Worm (Caenorhabditis elegans): ENCODE results near the gene clh-4.

clh-4 gene

DNA sequence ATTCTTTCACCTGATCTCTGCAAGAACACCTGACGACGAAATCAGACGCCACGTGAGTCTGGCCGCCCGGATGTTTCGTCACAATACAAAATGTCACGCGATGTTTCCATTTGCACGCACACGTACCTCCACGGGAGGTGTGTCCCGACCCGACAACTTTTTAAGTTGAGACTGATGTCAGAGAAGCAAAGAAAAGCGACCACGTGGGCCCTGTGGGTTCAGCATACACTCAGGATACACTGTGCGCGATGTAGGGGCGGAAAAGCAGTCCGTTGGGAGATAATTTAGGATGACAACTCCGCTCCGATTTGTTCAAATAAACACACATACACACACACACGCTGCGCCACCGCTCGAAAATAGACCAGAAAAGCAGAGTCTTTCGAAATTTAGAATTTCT is 41.8 kb upstream of the clh-4 start (continued):
- TF ChIP-seq mab-9 (GFP tag; IDR thresholded peaks at IDR 0.05), result peak; percentile 67; the same call in 1 of the 2 replicates
- TF ChIP-seq nhr-77 (tag; optimal IDR thresholded peaks at IDR 0.05), result peak; percentile 47
- TF ChIP-seq rnt-1 (tag; optimal IDR thresholded peaks at IDR 0.05), result peak; percentile 92
- TF ChIP-seq tbx-2 (tag; optimal IDR thresholded peaks at IDR 0.05), result peak; percentile 93
- peak; percentile 83 for TF ChIP-seq egl-13 (tag; optimal IDR thresholded peaks at IDR 0.05)
- no peak for TF ChIP-seq tlp-1 (tag; optimal IDR thresholded peaks at IDR 0.05)
- TF ChIP-seq alr-1 (tag; optimal IDR thresholded peaks at IDR 0.05; ENCODE audit: borderline replicate concordance), result no peak
- peak; percentile 39 to 47 for TF ChIP-seq efl-1 (optimal IDR thresholded peaks at IDR 0.05)
- peak; percentile 19 to 95 for TF ChIP-seq efl-1 (GFP tag; optimal IDR thresholded peaks at IDR 0.05 in 1 of 2)
- TF ChIP-seq pqm-1 (tag; optimal IDR thresholded peaks at IDR 0.05), result no peak
- TF ChIP-seq nhr-84 (tag; optimal IDR thresholded peaks at IDR 0.05), result peak; percentile 6
- TF ChIP-seq nhr-19 (GFP tag; conservative IDR thresholded peaks at IDR 0.05), result peak; percentile 96
- peak; percentile 51 for TF ChIP-seq unc-130 (tag; optimal IDR thresholded peaks at IDR 0.05)
- peak; percentile 100 for TF ChIP-seq aha-1 (tag; optimal IDR thresholded peaks at IDR 0.05)
- peak; percentile 59 for TF ChIP-seq pag-3 (tag; optimal IDR thresholded peaks at IDR 0.05; ENCODE audit: borderline replicate concordance, insufficient read depth)
- peak; percentile 37 for TF ChIP-seq nhr-12 (tag; optimal IDR thresholded peaks at IDR 0.05)
- peak; percentile 40 for TF ChIP-seq hlh-4 (tag; optimal IDR thresholded peaks at IDR 0.05)
- TF ChIP-seq Y116A8C.19 (tag; optimal IDR thresholded peaks at IDR 0.05; ENCODE audit: borderline replicate concordance), result no peak
- peak; percentile 32 for TF ChIP-seq zag-1 (tag; optimal IDR thresholded peaks at IDR 0.05)
- TF ChIP-seq isw-1 (GFP tag; IDR thresholded peaks at IDR 0.05), result peak; percentile 47
- no peak for TF ChIP-seq vab-15 (tag; optimal IDR thresholded peaks at IDR 0.05)
- no peak for TF ChIP-seq egl-27 (tag; optimal IDR thresholded peaks at IDR 0.05)
- peak; percentile 90 for TF ChIP-seq nhr-47 (tag; optimal IDR thresholded peaks at IDR 0.05)
- no peak for TF ChIP-seq fos-1 (tag; optimal IDR thresholded peaks at IDR 0.05)
- peak; percentile 90 for TF ChIP-seq snu-23 (GFP tag; optimal IDR thresholded peaks at IDR 0.05)
- TF ChIP-seq fkh-8 (tag; optimal IDR thresholded peaks at IDR 0.05), result peak; percentile 80
- peak; percentile 77 for TF ChIP-seq sup-37 (GFP tag; optimal IDR thresholded peaks at IDR 0.05)
- peak in 2 of 3 experiments; percentile 30 to 41 for TF ChIP-seq ceh-82 (tag; optimal IDR thresholded peaks at IDR 0.05)
- no peak for TF ChIP-seq sptf-1 (tag; optimal IDR thresholded peaks at IDR 0.05)
- peak; percentile 60 for TF ChIP-seq unc-86 (tag; optimal IDR thresholded peaks at IDR 0.05)
- TF ChIP-seq nhr-11 (tag; optimal IDR thresholded peaks at IDR 0.05), result peak; percentile 29
- peak; percentile 99 for TF ChIP-seq nhr-20 (tag; optimal IDR thresholded peaks at IDR 0.05)
- TF ChIP-seq aly-2 (tag; optimal IDR thresholded peaks at IDR 0.05), result no peak
- TF ChIP-seq efl-3 (GFP tag; optimal IDR thresholded peaks at IDR 0.05), result no peak
- no peak for TF ChIP-seq nhr-237 (tag; optimal IDR thresholded peaks at IDR 0.05)
- TF ChIP-seq elt-3 (tag; optimal IDR thresholded peaks at IDR 0.05), result peak in 2 of 6 experiments; percentile 72 to 75
- peak; percentile 76 for TF ChIP-seq grh-1 (GFP tag; IDR thresholded peaks at IDR 0.05)

DNA sequence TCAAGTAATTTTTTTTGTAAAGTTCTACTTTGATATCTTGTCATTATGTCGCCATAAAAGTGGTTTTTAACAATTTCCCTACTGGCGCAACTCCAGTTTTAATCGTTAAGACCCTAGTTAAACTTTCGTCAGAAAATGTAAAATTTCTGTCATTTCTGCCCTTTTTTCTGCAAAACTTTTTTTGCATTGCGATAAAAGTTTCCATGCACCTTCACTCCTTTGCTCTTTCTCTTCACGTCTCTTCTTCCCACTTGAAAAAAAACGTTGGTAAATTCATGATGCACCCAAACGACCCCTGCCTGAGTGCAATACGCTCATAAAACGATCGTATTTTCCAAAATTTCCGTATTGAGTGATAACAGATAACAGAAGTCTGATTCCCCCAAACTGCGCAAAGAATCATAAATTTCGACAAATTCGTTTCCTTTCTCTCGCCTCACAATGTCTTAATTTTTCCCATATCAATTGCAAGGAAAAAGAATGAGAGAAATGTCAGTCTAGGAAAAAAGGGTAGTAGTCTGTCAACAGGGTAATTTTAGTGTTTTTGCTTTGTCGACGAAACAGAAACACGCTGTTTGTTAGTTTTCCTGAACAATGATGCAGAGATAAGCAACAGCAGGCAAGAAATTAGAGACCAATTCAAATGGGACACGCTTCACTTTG is 40.5 kb upstream of the clh-4 start:
- TF ChIP-seq hpl-2 (GFP tag; optimal IDR thresholded peaks at IDR 0.05), result no peak
- TF ChIP-seq egl-13 (tag; optimal IDR thresholded peaks at IDR 0.05), result no peak
- TF ChIP-seq lin-35 (GFP tag; optimal IDR thresholded peaks at IDR 0.05), result peak in 1 of 2 experiments; percentile 18
- peak; percentile 30 for TF ChIP-seq nhr-90 (tag; optimal IDR thresholded peaks at IDR 0.05; ENCODE audit: poor library complexity)
- TF ChIP-seq ceh-8 (GFP tag; optimal IDR thresholded peaks at IDR 0.05), result no peak
- no peak for TF ChIP-seq nhr-28 (tag; optimal IDR thresholded peaks at IDR 0.05)
- TF ChIP-seq ama-1 (optimal IDR thresholded peaks at IDR 0.05), result no peak
- TF ChIP-seq nhr-85 (tag), result peak; percentile 92
- no peak for TF ChIP-seq unc-98 (GFP tag; IDR thresholded peaks at IDR 0.05)
- TF ChIP-seq fkh-4 (tag; optimal IDR thresholded peaks at IDR 0.05; ENCODE audit: borderline replicate concordance), result no peak
- no peak for TF ChIP-seq C04F5.9 (tag; optimal IDR thresholded peaks at IDR 0.05)
- no peak for TF ChIP-seq zag-1 (tag; optimal IDR thresholded peaks at IDR 0.05)
- TF ChIP-seq fos-1 (tag; optimal IDR thresholded peaks at IDR 0.05), result no peak
- no peak for TF ChIP-seq tlp-1 (tag; optimal IDR thresholded peaks at IDR 0.05)
- no peak for TF ChIP-seq lir-3 (tag; optimal IDR thresholded peaks at IDR 0.05; ENCODE audit: poor library complexity)
- TF ChIP-seq pag-3 (tag; optimal IDR thresholded peaks at IDR 0.05; ENCODE audit: borderline replicate concordance, insufficient read depth), result no peak
- TF ChIP-seq unc-30 (tag; optimal IDR thresholded peaks at IDR 0.05), result no peak
- peak; percentile 49 for TF ChIP-seq snu-23 (GFP tag; optimal IDR thresholded peaks at IDR 0.05)
- TF ChIP-seq aha-1 (tag; optimal IDR thresholded peaks at IDR 0.05), result no peak
- TF ChIP-seq dpl-1 (GFP tag; optimal IDR thresholded peaks at IDR 0.05), result no peak
- TF ChIP-seq swsn-7 (tag; optimal IDR thresholded peaks at IDR 0.05), result no peak
- peak; percentile 37 for TF ChIP-seq tbx-2 (tag; optimal IDR thresholded peaks at IDR 0.05)
- peak; percentile 70 for TF ChIP-seq lin-14 (GFP tag; optimal IDR thresholded peaks at IDR 0.05)

All from whole organism, L1 larva.